Fruit fly (Drosophila melanogaster) whole organism, embryonic: ENCODE data around the gene CG43737.

Source experiments
- CG1024 ChIP-seq: fragments of 200-800 bp; sonication (Bioruptor generic); IDR thresholded peaks from 2 replicates; pipeline ENCODE4 v1.3.6; 2022; ENCODE audit warnings: missing biosample characterization, missing genetic modification characterization
- CG10366 ChIP-seq: fragments of 200-800 bp; sonication (Bioruptor generic); IDR thresholded peaks from 2 replicates; pipeline ENCODE4 v1.3.6; 2022; ENCODE audit warnings: missing biosample characterization, missing genetic modification characterization
- CG11504 ChIP-seq: fragments of 200-800 bp; sonication (Bioruptor generic); optimal IDR thresholded peaks from 3 replicates; lab custom pipeline; 2019; ENCODE audit warnings: missing biosample characterization, mild to moderate bottlenecking, missing genetic modification characterization, moderate library complexity
- CG11695 ChIP-seq: fragments of 200-800 bp; sonication (Bioruptor generic); IDR thresholded peaks from 3 replicates; pipeline ENCODE4 v1.3.6; 2022; ENCODE audit warnings: missing biosample characterization, missing genetic modification characterization
- CG12155 ChIP-seq: fragments of 200-800 bp; sonication (Bioruptor generic); optimal IDR thresholded peaks from 3 replicates; lab custom pipeline; 2016; ENCODE audit warnings: missing biosample characterization, missing genetic modification characterization
- CG12659 ChIP-seq: fragments of 200-800 bp; sonication (Bioruptor generic); optimal IDR thresholded peaks from 3 replicates; lab custom pipeline; 2017; ENCODE audit warnings: mild to moderate bottlenecking, missing biosample characterization, missing genetic modification reagents, missing genetic modification characterization
- CG12769 ChIP-seq: fragments of 200-800 bp; sonication (Bioruptor generic); optimal IDR thresholded peaks from 2 replicates; lab custom pipeline; 2019; ENCODE audit warnings: missing biosample characterization, mild to moderate bottlenecking, missing genetic modification characterization, moderate library complexity
- CG13894 ChIP-seq: fragments of 200-800 bp; sonication (Bioruptor generic); optimal IDR thresholded peaks from 3 replicates; lab custom pipeline; 2018; ENCODE audit warnings: missing biosample characterization, mild to moderate bottlenecking, missing genetic modification characterization, moderate library complexity
- CG14050 ChIP-seq: fragments of 200-800 bp; sonication (Bioruptor generic); IDR thresholded peaks from 3 replicates; pipeline ENCODE4 v1.3.6; 2022; ENCODE audit warnings: missing biosample characterization, missing genetic modification characterization
- CG2712 ChIP-seq: fragments of 200-800 bp; optimal IDR thresholded peaks from 3 replicates; lab custom pipeline; 2019; ENCODE audit warnings: missing biosample characterization, mild to moderate bottlenecking, missing genetic modification characterization, moderate library complexity
- CG43689 ChIP-seq: fragments of 200-800 bp; sonication (Bioruptor generic); IDR thresholded peaks from 2 replicates; pipeline ENCODE4 v1.3.6; 2022; ENCODE audit warnings: missing biosample characterization, missing genetic modification characterization
- CG6791 ChIP-seq: fragments of 200-800 bp; sonication (Bioruptor generic); IDR thresholded peaks from 3 replicates; pipeline ENCODE4 v1.3.6; 2022; ENCODE audit warnings: missing biosample characterization, missing genetic modification characterization; ENCODE audit not compliant: partially characterized antibody
- CG6813 ChIP-seq: fragments of 200-800 bp; sonication (Bioruptor generic); optimal IDR thresholded peaks from 2 replicates; lab custom pipeline; 2017; ENCODE audit warnings: missing biosample characterization, missing genetic modification characterization, mild to moderate bottlenecking, moderate library complexity, missing genetic modification reagents
- CG7963 ChIP-seq: fragments of 200-800 bp; sonication (Bioruptor generic); IDR thresholded peaks from 3 replicates; pipeline ENCODE4 v1.3.6; 2022; ENCODE audit warnings: missing biosample characterization, missing genetic modification characterization; ENCODE audit not compliant: partially characterized antibody
- CG8281 ChIP-seq: fragments of 200-800 bp; sonication (Bioruptor generic); optimal IDR thresholded peaks from 2 replicates; lab custom pipeline; 2018; ENCODE audit warnings: missing biosample characterization, mild to moderate bottlenecking, missing genetic modification characterization, moderate library complexity
- CG9215 ChIP-seq: fragments of 200-800 bp; sonication (Bioruptor generic); IDR thresholded peaks from 2 replicates; pipeline ENCODE4 v1.3.6; 2022; ENCODE audit warnings: missing biosample characterization, missing genetic modification characterization
- CTCF ChIP-seq: fragments of 200-800 bp; sonication (Bioruptor generic); optimal IDR thresholded peaks from 2 replicates; lab custom pipeline; 2017; ENCODE audit warnings: missing biosample characterization, mild to moderate bottlenecking, missing genetic modification characterization, moderate library complexity
- D19A ChIP-seq: fragments of 200-800 bp; optimal IDR thresholded peaks from 3 replicates; lab custom pipeline; 2019; ENCODE audit warnings: missing biosample characterization, mild to moderate bottlenecking, missing genetic modification characterization, moderate library complexity
- Gsc ChIP-seq: fragments of 200-800 bp; sonication (Bioruptor generic); IDR thresholded peaks from 2 replicates; pipeline ENCODE4 v1.3.6; 2022; ENCODE audit warnings: missing biosample characterization, missing genetic modification characterization
- HHEX ChIP-seq: fragments of 200-800 bp; sonication (Bioruptor generic); optimal IDR thresholded peaks from 3 replicates; lab custom pipeline; 2017; ENCODE audit warnings: missing biosample characterization, mild to moderate bottlenecking, missing genetic modification characterization, missing genetic modification reagents
- Opbp ChIP-seq: fragments of 200-800 bp; sonication (Bioruptor generic); IDR thresholded peaks from 3 replicates; pipeline ENCODE4 v1.3.6; 2022; ENCODE audit warnings: missing biosample characterization, missing genetic modification characterization; ENCODE audit not compliant: partially characterized antibody
- Ptx1 ChIP-seq: fragments of 200-800 bp; sonication (Bioruptor generic); IDR thresholded peaks from 2 replicates; pipeline ENCODE4 v1.3.6; 2022; ENCODE audit warnings: missing biosample characterization, missing genetic modification characterization
- Ravus ChIP-seq: fragments of 200-800 bp; sonication (Bioruptor generic); IDR thresholded peaks from 2 replicates; pipeline ENCODE4 v1.3.6; 2022; ENCODE audit warnings: missing biosample characterization, missing genetic modification characterization
- Sox100B ChIP-seq: fragments of 200-800 bp; sonication (Bioruptor generic); optimal IDR thresholded peaks from 3 replicates; lab custom pipeline; 2018; ENCODE audit warnings: missing biosample characterization, mild to moderate bottlenecking, missing genetic modification characterization
- Sry-β ChIP-seq: fragments of 200-800 bp; sonication (Bioruptor generic); optimal IDR thresholded peaks from 2 replicates; lab custom pipeline; 2018; ENCODE audit warnings: missing biosample characterization, mild to moderate bottlenecking, missing genetic modification characterization, moderate library complexity
- TFAM ChIP-seq: fragments of 200-800 bp; sonication (Bioruptor generic); optimal IDR thresholded peaks from 2 replicates; lab custom pipeline; 2017; ENCODE audit warnings: missing biosample characterization, missing genetic modification characterization, inconsistent platforms
- Xbp1 ChIP-seq: fragments of 200-800 bp; sonication (Bioruptor generic); optimal IDR thresholded peaks from 3 replicates; lab custom pipeline; 2016; ENCODE audit warnings: missing biosample characterization, mild to moderate bottlenecking, missing genetic modification characterization
- chif ChIP-seq, 2 experiments: fragments of 200-800 bp; sonication (Bioruptor generic); optimal IDR thresholded peaks; 3 replicates each; lab custom pipeline; 2016; ENCODE audit warnings: missing biosample characterization in 2 of 2, missing genetic modification characterization in 2 of 2
- ci ChIP-seq: fragments of 200-800 bp; sonication (Bioruptor generic); IDR thresholded peaks from 3 replicates; pipeline ENCODE4 v1.3.6; 2022; ENCODE audit warnings: missing biosample characterization, missing genetic modification characterization
- dmrt99B ChIP-seq: fragments of 200-800 bp; sonication (Bioruptor generic); optimal IDR thresholded peaks from 2 replicates; lab custom pipeline; 2018; ENCODE audit warnings: missing biosample characterization, mild to moderate bottlenecking, missing genetic modification characterization, moderate library complexity
- esg ChIP-seq: fragments of 200-800 bp; sonication (Bioruptor generic); conservative IDR thresholded peaks from 2 replicates; pipeline ENCODE4 v1.3.6; 2022; ENCODE audit warnings: missing biosample characterization, missing genetic modification characterization
- hkb ChIP-seq, 2 experiments: fragments of 200-800 bp in 1 of 2; fragments of >200 bp in 1 of 2; sonication (Bioruptor generic) in 1 of 2; IDR thresholded peaks in 1 of 2; optimal IDR thresholded peaks in 1 of 2; 2 replicates each; pipeline versions ENCODE4 v1.3.6 to Lab custom; 2017 to 2022; ENCODE audit warnings: missing biosample characterization in 1 of 2, missing genetic modification characterization in 1 of 2
- kay ChIP-seq: fragments of 200-800 bp; sonication (Bioruptor generic); optimal IDR thresholded peaks from 2 replicates; lab custom pipeline; 2016; ENCODE audit warnings: missing biosample characterization, missing genetic modification characterization
- knrl ChIP-seq: fragments of 200-800 bp; sonication (Bioruptor generic); IDR thresholded peaks from 3 replicates; pipeline ENCODE4 v1.3.6; 2022; ENCODE audit warnings: missing biosample characterization, missing genetic modification characterization; ENCODE audit not compliant: partially characterized antibody
- lilli ChIP-seq: fragments of 200-800 bp; sonication (Bioruptor generic); optimal IDR thresholded peaks from 3 replicates; lab custom pipeline; 2016; ENCODE audit warnings: missing biosample characterization, missing genetic modification characterization
- nau ChIP-seq: fragments of 200-800 bp; sonication (Bioruptor generic); optimal IDR thresholded peaks from 3 replicates; lab custom pipeline; 2017; ENCODE audit warnings: missing biosample characterization, mild to moderate bottlenecking, missing genetic modification characterization, missing genetic modification reagents
- nerfin-1 ChIP-seq: fragments of 200-800 bp; sonication (Bioruptor generic); optimal IDR thresholded peaks from 3 replicates; lab custom pipeline; 2019; ENCODE audit warnings: missing biosample characterization, mild to moderate bottlenecking, missing genetic modification characterization, moderate library complexity
- shn ChIP-seq: fragments of 200-800 bp; sonication (Bioruptor generic); optimal IDR thresholded peaks from 3 replicates; lab custom pipeline; 2016; ENCODE audit warnings: missing biosample characterization, missing genetic modification characterization
- ssp ChIP-seq: fragments of 200-800 bp; sonication (Bioruptor generic); IDR thresholded peaks from 2 replicates; pipeline ENCODE4 v1.3.6; 2022; ENCODE audit warnings: missing biosample characterization, missing genetic modification characterization
- tin ChIP-seq: fragments of 200-800 bp; sonication (Bioruptor generic); optimal IDR thresholded peaks from 3 replicates; lab custom pipeline; 2016; ENCODE audit warnings: missing biosample characterization, missing genetic modification characterization
- tio ChIP-seq: fragments of 200-800 bp; sonication (Bioruptor generic); optimal IDR thresholded peaks from 2 replicates; lab custom pipeline; 2017; ENCODE audit warnings: missing biosample characterization, missing genetic modification characterization, inconsistent platforms

CG43737 gene

dm6 chrX:15216048-15216447, 40.8 kb downstream of the CG43737 start (continued):
- peak; percentile 80 for TF ChIP-seq Ptx1 (GFP tag; lab: Robert Waterston, UW)
- peak; percentile 63 for TF ChIP-seq CG2712 (tag; lab: Kevin White, UChicago)
- TF ChIP-seq HHEX = peak; percentile 53
- no peak for TF ChIP-seq kay (GFP tag; lab: Kevin White, UChicago)
- no peak for TF ChIP-seq knrl (GFP tag; lab: Robert Waterston, UW)
- TF ChIP-seq CG12769 = peak; percentile 35
- no peak for TF ChIP-seq CG6791 (GFP tag; lab: Robert Waterston, UW)
- TF ChIP-seq CG43689 (GFP tag; lab: Robert Waterston, UW) = 0 out of 2 replicates have a peak, but pooled peaks have one; percentile 11
- peak; percentile 46 for TF ChIP-seq esg (GFP tag; lab: Robert Waterston, UW)
- TF ChIP-seq CG7963 (GFP tag; lab: Robert Waterston, UW) = no peak
- peak; percentile 54 for TF ChIP-seq tin (GFP tag; lab: Kevin White, UChicago)
- TF ChIP-seq TFAM (GFP tag; lab: Kevin White, UChicago) = no peak
- peak; percentile 50 for TF ChIP-seq Sox100B
- TF ChIP-seq Sry-β (GFP tag; lab: Kevin White, UChicago) = no peak
- TF ChIP-seq CG8281 = peak; percentile 32
- peak; percentile 29 for TF ChIP-seq nau (GFP tag; lab: Kevin White, UChicago)
- no peak; the same call in 1 of the 2 replicates for TF ChIP-seq CG10366 (GFP tag; lab: Robert Waterston, UW)
- peak; percentile 33 for TF ChIP-seq nerfin-1 (tag; lab: Kevin White, UChicago)
- TF ChIP-seq ssp (GFP tag; lab: Robert Waterston, UW) = peak; percentile 45
- no peak for TF ChIP-seq Opbp (GFP tag; lab: Robert Waterston, UW)
- TF ChIP-seq CG6813 (GFP tag; lab: Kevin White, UChicago) = peak; percentile 48
- TF ChIP-seq tio = peak; percentile 36
- TF ChIP-seq chif (GFP tag; optimal IDR thresholded peaks at IDR 0.05; lab: Kevin White, UChicago) = peak; percentile 10 to 23
- TF ChIP-seq CTCF (GFP tag; lab: Kevin White, UChicago) = no peak
- TF ChIP-seq Xbp1 = peak; percentile 70
- TF ChIP-seq hkb (optimal IDR thresholded peaks at IDR 0.05; lab: Kevin White, UChicago) = no peak
- peak; percentile 79 for TF ChIP-seq hkb (GFP tag; IDR thresholded peaks at IDR 0.05; lab: Robert Waterston, UW)
- TF ChIP-seq Gsc = no peak
- TF ChIP-seq CG12155 = peak; percentile 49
- TF ChIP-seq shn (GFP tag; lab: Kevin White, UChicago) = no peak
- TF ChIP-seq dmrt99B = peak; percentile 78
- peak; percentile 59; the same call in 1 of the 3 replicates for TF ChIP-seq CG11695 (GFP tag; lab: Robert Waterston, UW)
- no peak for TF ChIP-seq Ravus (GFP tag; lab: Robert Waterston, UW)
- TF ChIP-seq CG13894 = peak; percentile 18
- TF ChIP-seq CG11504 (tag; lab: Kevin White, UChicago) = peak; percentile 78
- TF ChIP-seq CG14050 (GFP tag; lab: Robert Waterston, UW) = peak; percentile 41; the same call in 2 of the 3 replicates
- TF ChIP-seq ci (GFP tag; lab: Robert Waterston, UW) = peak; percentile 77; the same call in 2 of the 3 replicates
- peak; percentile 51 for TF ChIP-seq D19A (tag; lab: Kevin White, UChicago)
- TF ChIP-seq CG12659 (GFP tag; lab: Kevin White, UChicago) = peak; percentile 66
- TF ChIP-seq CG1024 (GFP tag; lab: Robert Waterston, UW) = 0 out of 2 replicates have a peak, but pooled peaks have one; percentile 20
- TF ChIP-seq lilli (GFP tag; lab: Kevin White, UChicago) = peak; percentile 39
- TF ChIP-seq CG9215 (GFP tag; lab: Robert Waterston, UW) = peak; percentile 52
